Worm (Caenorhabditis elegans) whole organism, L3 larva: ENCODE measurements around the gene str-238.

Experiments used
- ZK546.5 ChIP-seq: sonication (generic microtip); optimal IDR thresholded peaks from 2 replicates; lab custom pipeline; 2017; ENCODE audit warnings: missing biosample characterization, missing genetic modification characterization
- fkh-10 ChIP-seq: sonication (generic microtip); optimal IDR thresholded peaks from 2 replicates; lab custom pipeline; 2017; ENCODE audit warnings: missing biosample characterization, missing genetic modification reagents, missing genetic modification characterization

- TF ChIP-seq ZK546.5 (no peak), fkh-10 (GFP tag; lab: Kevin White, UChicago) (no peak)
These were observed 36.8 kb downstream of the str-238 start for ce11 chrV:801555-802060.
